Worm (Caenorhabditis elegans): Measurements from ENCODE around the gene fbxa-42.
A peak's percentile ranks its signal among the peaks of the same experiment; 100 is the strongest.
"Not testable (repeated sequence)": the region's sequence is repeated elsewhere in the genome, so short reads cannot be mapped to it uniquely, and the experiment has no call there.

Gene fbxa-42

DNA sequence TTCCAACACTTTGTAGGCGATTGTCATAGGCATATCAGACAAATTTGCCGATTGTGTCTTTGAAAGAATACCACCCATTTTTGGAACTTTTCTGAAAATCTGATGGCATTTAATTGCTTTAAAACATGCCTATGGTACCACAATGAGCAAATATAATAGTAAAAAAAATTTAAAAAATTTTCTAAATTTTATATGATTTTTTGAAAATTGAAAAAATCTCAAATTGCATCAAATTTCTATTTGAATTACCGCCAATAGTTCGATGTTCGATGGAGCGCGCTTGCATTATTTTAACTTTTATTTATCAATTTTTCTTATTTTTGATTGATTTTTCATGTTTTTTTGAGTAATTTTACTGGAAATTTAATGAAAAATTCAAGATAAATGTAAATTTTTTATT, at the start of gene fbxa-42:
fbxa-42 (minus strand) TSS at position 101 of the 400 bp plus-strand sequence.
- not testable (repeated sequence) for TF ChIP-seq skn-1, nhr-237, lin-11 (tag; optimal IDR thresholded peaks at IDR 0.05)

- TF ChIP-seq gmeb-1 (tag; optimal IDR thresholded peaks at IDR 0.05) (no peak), ztf-4 (tag; optimal IDR thresholded peaks at IDR 0.05) (no peak), blmp-1 (tag; optimal IDR thresholded peaks at IDR 0.05; ENCODE audit: insufficient read depth) (no peak), dmd-4 (tag; optimal IDR thresholded peaks at IDR 0.05) (no peak), lin-11 (tag; optimal IDR thresholded peaks at IDR 0.05) (no peak), nhr-129 (tag; optimal IDR thresholded peaks at IDR 0.05) (no peak), aly-2 (tag; optimal IDR thresholded peaks at IDR 0.05) (no peak)
Observed at ce11 chrIII:2310996-2311395, 49.7 kb upstream of the fbxa-42 start.

- TF ChIP-seq aly-2 (tag; optimal IDR thresholded peaks at IDR 0.05): no peak
- no peak for TF ChIP-seq mab-5 (tag; optimal IDR thresholded peaks at IDR 0.05)
- no peak for TF ChIP-seq lin-13 (GFP tag; optimal IDR thresholded peaks at IDR 0.05)
- no peak for TF ChIP-seq snpc-4 (tag; optimal IDR thresholded peaks at IDR 0.05)
- TF ChIP-seq blmp-1 (tag; optimal IDR thresholded peaks at IDR 0.05; ENCODE audit: insufficient read depth): no peak
- TF ChIP-seq crh-2 (tag; optimal IDR thresholded peaks at IDR 0.05): no peak
- TF ChIP-seq mdl-1 (tag; optimal IDR thresholded peaks at IDR 0.05): no peak
- no peak for TF ChIP-seq nhr-12 (tag; optimal IDR thresholded peaks at IDR 0.05)
- no peak for TF ChIP-seq C34F6.9 (tag; optimal IDR thresholded peaks at IDR 0.05)
- TF ChIP-seq nhr-21 (tag; optimal IDR thresholded peaks at IDR 0.05): no peak
- TF ChIP-seq dmd-4 (tag; optimal IDR thresholded peaks at IDR 0.05): no peak
- TF ChIP-seq sem-4 (tag; optimal IDR thresholded peaks at IDR 0.05): no peak
- no peak for TF ChIP-seq ztf-4 (tag; optimal IDR thresholded peaks at IDR 0.05)
- TF ChIP-seq ceh-82 (tag; optimal IDR thresholded peaks at IDR 0.05): no peak
- no peak for TF ChIP-seq nhr-6 (tag; optimal IDR thresholded peaks at IDR 0.05)
- TF ChIP-seq elt-1 (tag; optimal IDR thresholded peaks at IDR 0.05): no peak
- TF ChIP-seq sma-9 (GFP tag; optimal IDR thresholded peaks at IDR 0.05): no peak
- TF ChIP-seq sma-9 (tag; optimal IDR thresholded peaks at IDR 0.05): no peak
- no peak for TF ChIP-seq fos-1 (tag; optimal IDR thresholded peaks at IDR 0.05)
- no peak for TF ChIP-seq unc-62 (GFP tag; optimal IDR thresholded peaks at IDR 0.05)
Observed at ce11 chrIII:2308026-2308425, 46.8 kb upstream of the fbxa-42 start, which contains the start of the genes fbxa-1 and Y54F10BM.20. TSS of gene fbxa-1 (minus strand) at chrIII:2308126. TSS of gene Y54F10BM.20 (plus strand) at chrIII:2308256.

- TF ChIP-seq sem-4 (tag; optimal IDR thresholded peaks at IDR 0.05) (no peak), gmeb-1 (tag; optimal IDR thresholded peaks at IDR 0.05) (no peak), nhr-12 (tag; optimal IDR thresholded peaks at IDR 0.05) (no peak), nhr-237 (tag; optimal IDR thresholded peaks at IDR 0.05) (no peak), crh-2 (tag; optimal IDR thresholded peaks at IDR 0.05) (no peak), nhr-21 (tag; optimal IDR thresholded peaks at IDR 0.05) (no peak), nhr-11 (tag; optimal IDR thresholded peaks at IDR 0.05) (no peak), mbf-1 (tag; optimal IDR thresholded peaks at IDR 0.05) (no peak), peb-1 (tag; optimal IDR thresholded peaks at IDR 0.05) (no peak), lin-13 (GFP tag; optimal IDR thresholded peaks at IDR 0.05) (no peak), nhr-6 (tag; optimal IDR thresholded peaks at IDR 0.05) (no peak), alr-1 (tag; optimal IDR thresholded peaks at IDR 0.05) (no peak), unc-55 (GFP tag; optimal IDR thresholded peaks at IDR 0.05) (peak; percentile 70), nhr-129 (tag; optimal IDR thresholded peaks at IDR 0.05) (peak; percentile 59), lin-11 (tag; optimal IDR thresholded peaks at IDR 0.05) (peak; percentile 47), snpc-4 (tag; optimal IDR thresholded peaks at IDR 0.05) (no peak), ztf-11 (tag; optimal IDR thresholded peaks at IDR 0.05) (no peak), ztf-1 (GFP tag; conservative IDR thresholded peaks at IDR 0.05) (no peak), C34F6.9 (tag; optimal IDR thresholded peaks at IDR 0.05) (peak; percentile 47), nhr-23 (tag; optimal IDR thresholded peaks at IDR 0.05) (no peak), R02D3.7 (tag; optimal IDR thresholded peaks at IDR 0.05) (no peak), nhr-10 (tag; optimal IDR thresholded peaks at IDR 0.05) (no peak), sma-3 (GFP tag; optimal IDR thresholded peaks at IDR 0.05) (no peak), lsy-2 (tag; optimal IDR thresholded peaks at IDR 0.05) (peak in 1 of 2 experiments; percentile 38), dmd-4 (tag; optimal IDR thresholded peaks at IDR 0.05) (no peak), ama-1 (optimal IDR thresholded peaks at IDR 0.05) (no peak)
Observed at ce11 chrIII:2304867-2305266, 43.6 kb upstream of the fbxa-42 start, which contains the start of gene Y54F10BM.9. TSS of gene Y54F10BM.9 (minus strand) at chrIII:2304927.

All from whole organism, L2 larva.